Worm (Caenorhabditis elegans): ENCODE measurements around the gene F07C3.3.
A peak's percentile ranks its signal among the peaks of the same experiment; 100 is the strongest.

The F07C3.3 gene

ce11 chrV:9254012-9254696 is 22.0 kb upstream of the F07C3.3 start, which contains the start of gene F07C3.9:
F07C3.9 (minus strand) TSS chrV:9254646.
- TF ChIP-seq elt-2 (tag; optimal IDR thresholded peaks at IDR 0.05) (peak; percentile 58), ceh-24 (tag; optimal IDR thresholded peaks at IDR 0.05) (no peak)

ce11 chrV:9249932-9250331 is 17.7 kb upstream of the F07C3.3 start, which contains the start of gene ptd-2:
ptd-2 (plus strand) TSS chrV:9250232.
- TF ChIP-seq che-1 (tag; optimal IDR thresholded peaks at IDR 0.05) (no peak), hlh-13 (GFP tag; optimal IDR thresholded peaks at IDR 0.05) (no peak), lim-6 (tag; optimal IDR thresholded peaks at IDR 0.05) (no peak), F13H6.1 (tag; optimal IDR thresholded peaks at IDR 0.05) (no peak), ceh-9 (tag; optimal IDR thresholded peaks at IDR 0.05) (no peak), ceh-6 (GFP tag; optimal IDR thresholded peaks at IDR 0.05) (no peak), tbx-7 (tag; optimal IDR thresholded peaks at IDR 0.05) (no peak), unc-86 (tag; optimal IDR thresholded peaks at IDR 0.05) (no peak)

DNA sequence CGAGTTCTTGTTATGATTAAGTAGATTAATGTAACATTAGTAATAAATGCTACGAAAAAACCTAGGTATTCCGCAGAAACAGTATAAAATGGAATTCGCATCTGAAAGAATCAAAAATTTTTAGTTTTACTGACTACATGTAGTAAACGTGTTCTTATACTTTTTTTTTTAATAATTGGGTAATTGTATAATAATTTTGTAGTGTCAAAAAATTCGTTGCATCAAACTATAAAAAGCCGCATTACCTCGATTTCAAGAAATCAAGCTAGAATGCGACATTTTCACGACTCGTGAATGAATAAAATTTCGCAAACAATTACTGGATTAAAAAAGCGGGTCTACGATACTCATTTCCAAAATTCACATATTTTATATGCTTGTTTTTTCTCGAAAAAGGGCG is 17.0 kb upstream of the F07C3.3 start, which contains the start of gene str-94:
TSS of gene str-94 (minus strand) at position 101 of the 400 bp plus-strand sequence.
- TF ChIP-seq lim-6 (tag; optimal IDR thresholded peaks at IDR 0.05) (no peak), K09A11.1 (tag; optimal IDR thresholded peaks at IDR 0.05; ENCODE audit: insufficient read depth) (no peak), Y22D7AL.16 (tag; optimal IDR thresholded peaks at IDR 0.05) (no peak), ttx-3 (tag; optimal IDR thresholded peaks at IDR 0.05) (no peak), ref-2 (tag; optimal IDR thresholded peaks at IDR 0.05) (no peak), pat-9 (tag; optimal IDR thresholded peaks at IDR 0.05) (no peak), sox-4 (tag; optimal IDR thresholded peaks at IDR 0.05) (no peak), T23F11.4 (GFP tag; optimal IDR thresholded peaks at IDR 0.05) (no peak), elt-2 (tag; optimal IDR thresholded peaks at IDR 0.05) (no peak), pag-3 (tag; optimal IDR thresholded peaks at IDR 0.05; ENCODE audit: borderline replicate concordance) (no peak), eyg-1 (tag; optimal IDR thresholded peaks at IDR 0.05) (no peak), pha-4 (tag; optimal IDR thresholded peaks at IDR 0.05) (no peak), ceh-30 (tag; optimal IDR thresholded peaks at IDR 0.05) (no peak), ceh-48 (tag; optimal IDR thresholded peaks at IDR 0.05) (no peak), dve-1 (tag; optimal IDR thresholded peaks at IDR 0.05) (no peak), hlh-13 (GFP tag; optimal IDR thresholded peaks at IDR 0.05) (no peak)

ce11 chrV:9247416-9247815 is 15.2 kb upstream of the F07C3.3 start:
- TF ChIP-seq gmeb-2 (tag; optimal IDR thresholded peaks at IDR 0.05): no peak
- TF ChIP-seq F13H6.1 (tag; optimal IDR thresholded peaks at IDR 0.05): no peak
- TF ChIP-seq ceh-31 (tag; optimal IDR thresholded peaks at IDR 0.05): peak; percentile 72
- no peak for TF ChIP-seq mec-3 (tag; optimal IDR thresholded peaks at IDR 0.05; ENCODE audit: borderline replicate concordance)
- TF ChIP-seq K09A11.1 (tag; optimal IDR thresholded peaks at IDR 0.05; ENCODE audit: insufficient read depth): no peak
- peak; percentile 23 for TF ChIP-seq pax-1 (tag; optimal IDR thresholded peaks at IDR 0.05)
- TF ChIP-seq nfya-1 (tag; optimal IDR thresholded peaks at IDR 0.05): peak; percentile 35
- TF ChIP-seq ceh-18 (tag; optimal IDR thresholded peaks at IDR 0.05): peak; percentile 60
- TF ChIP-seq ceh-48 (tag; optimal IDR thresholded peaks at IDR 0.05): no peak
- no peak for TF ChIP-seq ceh-24 (tag; optimal IDR thresholded peaks at IDR 0.05)
- no peak for TF ChIP-seq lin-11 (tag; optimal IDR thresholded peaks at IDR 0.05)
- no peak for TF ChIP-seq elt-2 (tag; optimal IDR thresholded peaks at IDR 0.05)
- peak; percentile 46 for TF ChIP-seq ceh-34 (tag; optimal IDR thresholded peaks at IDR 0.05)
- TF ChIP-seq pha-2 (tag; optimal IDR thresholded peaks at IDR 0.05): no peak
- TF ChIP-seq tbx-7 (tag; optimal IDR thresholded peaks at IDR 0.05): no peak
- no peak for TF ChIP-seq dve-1 (tag; optimal IDR thresholded peaks at IDR 0.05)
- TF ChIP-seq pag-3 (tag; optimal IDR thresholded peaks at IDR 0.05; ENCODE audit: borderline replicate concordance): no peak
- TF ChIP-seq unc-3 (GFP tag; conservative IDR thresholded peaks at IDR 0.05): no peak
- no peak for TF ChIP-seq unc-3 (tag; optimal IDR thresholded peaks at IDR 0.05)
- peak; percentile 46 for TF ChIP-seq tbx-2 (tag; optimal IDR thresholded peaks at IDR 0.05)
- no peak for TF ChIP-seq ztf-16 (tag; optimal IDR thresholded peaks at IDR 0.05)
- TF ChIP-seq nhr-11 (tag; optimal IDR thresholded peaks at IDR 0.05): no peak
- TF ChIP-seq hlh-30 (tag; optimal IDR thresholded peaks at IDR 0.05; ENCODE audit: insufficient read depth): peak; percentile 14
- TF ChIP-seq unc-42 (tag; optimal IDR thresholded peaks at IDR 0.05): peak; percentile 5
- TF ChIP-seq ttx-3 (tag; optimal IDR thresholded peaks at IDR 0.05): no peak
- TF ChIP-seq ets-4 (tag; optimal IDR thresholded peaks at IDR 0.05): no peak
- TF ChIP-seq sox-4 (tag; optimal IDR thresholded peaks at IDR 0.05): no peak

Measured in whole organism, late embryonic.